Fruit fly (Drosophila melanogaster) whole organism, adult: ENCODE data around the gene CG45488.

Source experiments
- CG14711 ChIP-seq: fragments of 200-800 bp; sonication (Bioruptor generic); optimal IDR thresholded peaks from 2 replicates; lab custom pipeline; 2018; ENCODE audit warnings: missing biosample characterization, mild to moderate bottlenecking, missing genetic modification characterization, moderate library complexity
- CG33017 ChIP-seq: fragments of 200-800 bp; sonication (Bioruptor generic); optimal IDR thresholded peaks from 2 replicates; lab custom pipeline; 2018; ENCODE audit warnings: missing biosample characterization, mild to moderate bottlenecking, missing genetic modification characterization, moderate library complexity
- CG5204 ChIP-seq: fragments of 200-800 bp; sonication (Bioruptor generic); optimal IDR thresholded peaks from 2 replicates; lab custom pipeline; 2016; ENCODE audit warnings: missing biosample characterization, missing genetic modification characterization
- CG7045 ChIP-seq: fragments of 200-800 bp; sonication (Bioruptor generic); optimal IDR thresholded peaks from 2 replicates; lab custom pipeline; 2017; ENCODE audit warnings: missing biosample characterization, mild to moderate bottlenecking, missing genetic modification characterization
- Clk ChIP-seq: fragments of 200-800 bp; sonication (Bioruptor generic); optimal IDR thresholded peaks from 2 replicates; lab custom pipeline; 2017; ENCODE audit warnings: missing biosample characterization, missing genetic modification characterization
- Crg-1 ChIP-seq: fragments of 200-800 bp; sonication (Bioruptor generic); optimal IDR thresholded peaks from 2 replicates; lab custom pipeline; 2016; ENCODE audit warnings: missing biosample characterization, missing genetic modification characterization
- Hr96 ChIP-seq: fragments of 200-800 bp; sonication (Bioruptor generic); optimal IDR thresholded peaks from 2 replicates; lab custom pipeline; 2016; ENCODE audit warnings: missing biosample characterization, missing genetic modification characterization
- cnc ChIP-seq, 2 experiments: fragments of >200 bp; optimal IDR thresholded peaks; 2 replicates each; lab custom pipeline; 2017
- kay ChIP-seq: fragments of 200-800 bp; sonication (Bioruptor generic); peaks from one replicate; lab custom pipeline; 2016; ENCODE audit warnings: missing biosample characterization, missing genetic modification characterization, borderline replicate concordance
- ovo ChIP-seq: fragments of 200-800 bp; sonication (Bioruptor generic); optimal IDR thresholded peaks from 2 replicates; lab custom pipeline; 2016; ENCODE audit warnings: missing biosample characterization, missing genetic modification characterization
- tj ChIP-seq: fragments of 200-800 bp; sonication (Bioruptor generic); optimal IDR thresholded peaks from 3 replicates; lab custom pipeline; 2017; ENCODE audit warnings: missing biosample characterization, mild to moderate bottlenecking, missing genetic modification characterization, moderate library complexity

dm6 chrX:19886936-19887934 is 33.0 kb downstream of the CG45488 start:
- TF ChIP-seq CG33017 (no peak), Clk (GFP tag; lab: Kevin White, UChicago) (no peak), CG14711 (tag; lab: Kevin White, UChicago) (no peak), CG5204 (no peak), ovo (peak; percentile 66), CG7045 (GFP tag; lab: Kevin White, UChicago) (no peak), cnc (optimal IDR thresholded peaks at IDR 0.05; lab: Kevin White, UChicago) (no peak), tj (GFP tag; lab: Kevin White, UChicago) (peak; percentile 86), Crg-1 (GFP tag; lab: Kevin White, UChicago) (peak; percentile 16), Hr96 (GFP tag; lab: Kevin White, UChicago) (peak; percentile 45), kay (peak; percentile 85)
